Fruit fly (Drosophila melanogaster): ENCODE data around the gene Hs6st.

- TF ChIP-seq rgr (GFP tag; optimal IDR thresholded peaks at IDR 0.05) = no peak
- TF ChIP-seq h (GFP tag; optimal IDR thresholded peaks at IDR 0.05) = no peak
- no peak for TF ChIP-seq OdsH (GFP tag; optimal IDR thresholded peaks at IDR 0.05)
- no peak for TF ChIP-seq sage (GFP tag; optimal IDR thresholded peaks at IDR 0.05)
- no peak for TF ChIP-seq psq (GFP tag; optimal IDR thresholded peaks at IDR 0.05)
- TF ChIP-seq HLH106 (tag; optimal IDR thresholded peaks at IDR 0.05) = no peak
- TF ChIP-seq Rel (GFP tag; optimal IDR thresholded peaks at IDR 0.05) = no peak
- TF ChIP-seq Rel (tag; optimal IDR thresholded peaks at IDR 0.05) = no peak
Observed at dm6 chr3R:19890340-19890998, 117.8 kb downstream of the Hs6st start, which contains the start of gene CG4733.

All from whole organism, wandering third instar larva.